Fruit fly (Drosophila melanogaster) whole organism, prepupa: ENCODE results near the gene yellow-e2.

Experiments
- Blimp-1 ChIP-seq: fragments of 200-800 bp; sonication (Bioruptor generic); optimal IDR thresholded peaks from 3 replicates; lab custom pipeline; 2017; ENCODE audit warnings: missing biosample characterization, missing genetic modification characterization, mild to moderate bottlenecking, moderate library complexity, missing genetic modification reagents
- CG10631 ChIP-seq: fragments of 200-800 bp; sonication (Bioruptor generic); optimal IDR thresholded peaks from 2 replicates; lab custom pipeline; 2016; ENCODE audit warnings: missing biosample characterization, missing genetic modification characterization
- CG10669 ChIP-seq: fragments of 200-800 bp; sonication (Bioruptor generic); optimal IDR thresholded peaks from 3 replicates; lab custom pipeline; 2018; ENCODE audit warnings: missing biosample characterization, mild to moderate bottlenecking, missing genetic modification characterization, moderate library complexity
- CG11762 ChIP-seq: fragments of 200-800 bp; sonication (Bioruptor generic); optimal IDR thresholded peaks from 3 replicates; lab custom pipeline; 2016; ENCODE audit warnings: missing biosample characterization, missing genetic modification characterization; ENCODE audit not compliant: insufficient read depth
- CG11902 ChIP-seq: fragments of 200-800 bp; sonication (Bioruptor generic); optimal IDR thresholded peaks from 3 replicates; lab custom pipeline; 2016; ENCODE audit warnings: missing biosample characterization, missing genetic modification characterization
- CG15336 ChIP-seq: fragments of 200-800 bp; sonication (Bioruptor generic); IDR thresholded peaks from 2 replicates; pipeline ENCODE4 v1.3.6; 2022; ENCODE audit warnings: missing biosample characterization, missing genetic modification characterization
- CG1621 ChIP-seq: fragments of 200-800 bp; sonication (Bioruptor generic); optimal IDR thresholded peaks from 3 replicates; lab custom pipeline; 2018; ENCODE audit warnings: missing biosample characterization, mild to moderate bottlenecking, missing genetic modification characterization
- CG16779 ChIP-seq: fragments of 200-800 bp; sonication (Bioruptor generic); optimal IDR thresholded peaks from 3 replicates; lab custom pipeline; 2017; ENCODE audit warnings: missing biosample characterization, mild to moderate bottlenecking, missing genetic modification characterization
- CG3032 ChIP-seq: fragments of 200-800 bp; optimal IDR thresholded peaks from 2 replicates; lab custom pipeline; 2019; ENCODE audit warnings: missing biosample characterization, mild to moderate bottlenecking, missing genetic modification characterization, moderate library complexity
- CG31627 ChIP-seq: fragments of 200-800 bp; sonication (Bioruptor generic); optimal IDR thresholded peaks from 3 replicates; lab custom pipeline; 2016; ENCODE audit warnings: missing biosample characterization, missing genetic modification characterization
- CG32006 ChIP-seq: fragments of 200-800 bp; sonication (Bioruptor generic); optimal IDR thresholded peaks from 3 replicates; lab custom pipeline; 2017; ENCODE audit warnings: missing biosample characterization, mild to moderate bottlenecking, missing genetic modification characterization
- CG34406 ChIP-seq: fragments of 200-800 bp; sonication (Bioruptor generic); optimal IDR thresholded peaks from 3 replicates; lab custom pipeline; 2016; ENCODE audit warnings: missing biosample characterization, missing genetic modification characterization
- CG4318 ChIP-seq: fragments of 200-800 bp; sonication (Bioruptor generic); optimal IDR thresholded peaks from 3 replicates; lab custom pipeline; 2017; ENCODE audit warnings: missing biosample characterization, mild to moderate bottlenecking, missing genetic modification characterization
- CG6163 ChIP-seq: fragments of 200-800 bp; sonication (Bioruptor generic); IDR thresholded peaks from 3 replicates; pipeline ENCODE4 v1.3.6; 2022; ENCODE audit warnings: missing biosample characterization, missing genetic modification characterization
- CG6276 ChIP-seq: fragments of 200-800 bp; sonication (Bioruptor generic); optimal IDR thresholded peaks from 2 replicates; lab custom pipeline; 2017; ENCODE audit warnings: missing biosample characterization, mild to moderate bottlenecking, missing genetic modification characterization
- CG6792 ChIP-seq: fragments of 200-800 bp; sonication (Bioruptor generic); optimal IDR thresholded peaks from 3 replicates; lab custom pipeline; 2016; ENCODE audit warnings: missing biosample characterization, missing genetic modification characterization
- CG6808 ChIP-seq: fragments of 200-800 bp; sonication (Bioruptor generic); optimal IDR thresholded peaks from 3 replicates; lab custom pipeline; 2017; ENCODE audit warnings: missing biosample characterization, missing genetic modification characterization, mild to moderate bottlenecking, moderate library complexity, missing genetic modification reagents
- CG6854 ChIP-seq: fragments of 200-800 bp; sonication (Bioruptor generic); optimal IDR thresholded peaks from 2 replicates; lab custom pipeline; 2017; ENCODE audit warnings: missing biosample characterization, mild to moderate bottlenecking, missing genetic modification characterization
- CG7368 ChIP-seq: fragments of 200-800 bp; sonication (Bioruptor generic); optimal IDR thresholded peaks from 3 replicates; lab custom pipeline; 2016; ENCODE audit warnings: missing biosample characterization, missing genetic modification characterization
- CG8119 ChIP-seq: fragments of 200-800 bp; sonication (Bioruptor generic); IDR thresholded peaks from 3 replicates; pipeline ENCODE4 v1.3.6; 2022; ENCODE audit warnings: missing biosample characterization, missing genetic modification characterization
- CG8319 ChIP-seq: fragments of 200-800 bp; sonication (Bioruptor generic); optimal IDR thresholded peaks from 3 replicates; lab custom pipeline; 2016; ENCODE audit warnings: missing biosample characterization, missing genetic modification characterization
- Eip78C ChIP-seq: fragments of 200-800 bp; sonication (Bioruptor generic); peaks from one replicate; lab custom pipeline; 2016; ENCODE audit warnings: missing biosample characterization, missing genetic modification characterization
- Eip93F ChIP-seq: fragments of 200-800 bp; sonication (Bioruptor generic); optimal IDR thresholded peaks from 2 replicates; lab custom pipeline; 2016; ENCODE audit warnings: missing biosample characterization, mild to moderate bottlenecking, missing genetic modification characterization
- Ets21C ChIP-seq: fragments of 200-800 bp; sonication (Bioruptor generic); optimal IDR thresholded peaks from 3 replicates; lab custom pipeline; 2016; ENCODE audit warnings: missing biosample characterization, missing genetic modification characterization
- Ets96B ChIP-seq: fragments of 200-800 bp; optimal IDR thresholded peaks from 2 replicates; lab custom pipeline; 2019; ENCODE audit warnings: missing biosample characterization, mild to moderate bottlenecking, missing genetic modification characterization, moderate library complexity
- Hr38 ChIP-seq: sonication (Bioruptor generic); optimal IDR thresholded peaks from 2 replicates; lab custom pipeline; 2016; ENCODE audit warnings: missing biosample characterization, missing genetic modification characterization
- Hr39 ChIP-seq: fragments of 200-800 bp; sonication (Bioruptor generic); optimal IDR thresholded peaks from 2 replicates; lab custom pipeline; 2016; ENCODE audit warnings: missing biosample characterization, missing genetic modification characterization
- Hr4 ChIP-seq: fragments of 200-800 bp; sonication (Bioruptor generic); optimal IDR thresholded peaks from 3 replicates; lab custom pipeline; 2016; ENCODE audit warnings: missing biosample characterization, missing genetic modification characterization
- Lpt ChIP-seq: fragments of 200-800 bp; sonication (Bioruptor generic); optimal IDR thresholded peaks from 3 replicates; lab custom pipeline; 2016; ENCODE audit warnings: missing biosample characterization, missing genetic modification characterization
- OdsH ChIP-seq: fragments of 200-800 bp; sonication (Bioruptor generic); optimal IDR thresholded peaks from 3 replicates; lab custom pipeline; 2016; ENCODE audit warnings: missing biosample characterization, missing genetic modification characterization
- Smox ChIP-seq: fragments of 200-800 bp; sonication (Bioruptor generic); optimal IDR thresholded peaks from 3 replicates; lab custom pipeline; 2016; ENCODE audit warnings: missing biosample characterization, missing genetic modification characterization
- Sox14 ChIP-seq: fragments of 200-800 bp; sonication (Bioruptor generic); optimal IDR thresholded peaks from 3 replicates; lab custom pipeline; 2016; ENCODE audit warnings: missing biosample characterization, missing genetic modification characterization
- Sox15 ChIP-seq: fragments of 200-800 bp; sonication (Bioruptor generic); optimal IDR thresholded peaks from 3 replicates; lab custom pipeline; 2016; ENCODE audit warnings: missing biosample characterization, missing genetic modification characterization
- achi ChIP-seq: fragments of 200-800 bp; sonication (Bioruptor generic); optimal IDR thresholded peaks from 3 replicates; lab custom pipeline; 2016; ENCODE audit warnings: missing biosample characterization, missing genetic modification characterization
- acj6 ChIP-seq: fragments of 200-800 bp; sonication (Bioruptor generic); optimal IDR thresholded peaks from 3 replicates; lab custom pipeline; 2016; ENCODE audit warnings: missing biosample characterization, missing genetic modification characterization
- cyc ChIP-seq: fragments of 200-800 bp; sonication (Bioruptor generic); optimal IDR thresholded peaks from 3 replicates; lab custom pipeline; 2016; ENCODE audit warnings: missing biosample characterization, missing genetic modification characterization
- dac ChIP-seq: fragments of 200-800 bp; sonication (Bioruptor generic); optimal IDR thresholded peaks from 2 replicates; lab custom pipeline; 2017; ENCODE audit warnings: missing biosample characterization, mild to moderate bottlenecking, missing genetic modification characterization
- dsx ChIP-seq: fragments of 200-800 bp; optimal IDR thresholded peaks from 3 replicates; lab custom pipeline; 2019; ENCODE audit warnings: missing biosample characterization, mild to moderate bottlenecking, missing genetic modification characterization, moderate library complexity; ENCODE audit not compliant: poor library complexity, severe bottlenecking
- eg ChIP-seq: fragments of 200-800 bp; sonication (Bioruptor generic); IDR thresholded peaks from 3 replicates; pipeline ENCODE4 v1.3.6; 2022; ENCODE audit warnings: missing biosample characterization, missing genetic modification characterization
- esn ChIP-seq: fragments of 200-800 bp; sonication (Bioruptor generic); optimal IDR thresholded peaks from 2 replicates; lab custom pipeline; 2016; ENCODE audit warnings: missing biosample characterization, mild to moderate bottlenecking, missing genetic modification characterization, moderate library complexity
- fd59A ChIP-seq: fragments of 200-800 bp; sonication (Bioruptor generic); optimal IDR thresholded peaks from 2 replicates; lab custom pipeline; 2017; ENCODE audit warnings: missing biosample characterization, mild to moderate bottlenecking, missing genetic modification characterization, missing genetic modification reagents
- fd85E ChIP-seq: fragments of 200-800 bp; sonication (Bioruptor generic); optimal IDR thresholded peaks from 3 replicates; lab custom pipeline; 2016; ENCODE audit warnings: missing biosample characterization, missing genetic modification characterization
- lz ChIP-seq: fragments of 200-800 bp; sonication (Bioruptor generic); optimal IDR thresholded peaks from 3 replicates; lab custom pipeline; 2016; ENCODE audit warnings: missing biosample characterization, missing genetic modification characterization
- net ChIP-seq: fragments of 200-800 bp; sonication (Bioruptor generic); optimal IDR thresholded peaks from 3 replicates; lab custom pipeline; 2016; ENCODE audit warnings: missing biosample characterization, missing genetic modification characterization
- pdm3 ChIP-seq: fragments of 200-800 bp; sonication (Bioruptor generic); optimal IDR thresholded peaks from 3 replicates; lab custom pipeline; 2016; ENCODE audit warnings: missing biosample characterization, missing genetic modification characterization
- salr ChIP-seq, 2 experiments: fragments of 200-800 bp; sonication (Bioruptor generic); optimal IDR thresholded peaks; 3 replicates each; lab custom pipeline; 2016 to 2018; ENCODE audit warnings: missing biosample characterization in 2 of 2, missing genetic modification characterization in 2 of 2, mild to moderate bottlenecking in 1 of 2
- spab ChIP-seq: fragments of 200-800 bp; sonication (Bioruptor generic); optimal IDR thresholded peaks from 2 replicates; lab custom pipeline; 2017; ENCODE audit warnings: missing biosample characterization, mild to moderate bottlenecking, missing genetic modification characterization, missing genetic modification reagents
- ss ChIP-seq, 2 experiments: fragments of 200-800 bp; sonication (Bioruptor generic); optimal IDR thresholded peaks; 2 replicates in 1 of 2; 3 replicates in 1 of 2; lab custom pipeline; 2017 to 2018; ENCODE audit warnings: mild to moderate bottlenecking in 2 of 2, missing biosample characterization in 2 of 2, missing genetic modification characterization in 2 of 2, moderate library complexity in 1 of 2
- topi ChIP-seq: fragments of 200-800 bp; sonication (Bioruptor generic); optimal IDR thresholded peaks from 3 replicates; lab custom pipeline; 2016; ENCODE audit warnings: missing biosample characterization, missing genetic modification characterization

The yellow-e2 gene

DNA sequence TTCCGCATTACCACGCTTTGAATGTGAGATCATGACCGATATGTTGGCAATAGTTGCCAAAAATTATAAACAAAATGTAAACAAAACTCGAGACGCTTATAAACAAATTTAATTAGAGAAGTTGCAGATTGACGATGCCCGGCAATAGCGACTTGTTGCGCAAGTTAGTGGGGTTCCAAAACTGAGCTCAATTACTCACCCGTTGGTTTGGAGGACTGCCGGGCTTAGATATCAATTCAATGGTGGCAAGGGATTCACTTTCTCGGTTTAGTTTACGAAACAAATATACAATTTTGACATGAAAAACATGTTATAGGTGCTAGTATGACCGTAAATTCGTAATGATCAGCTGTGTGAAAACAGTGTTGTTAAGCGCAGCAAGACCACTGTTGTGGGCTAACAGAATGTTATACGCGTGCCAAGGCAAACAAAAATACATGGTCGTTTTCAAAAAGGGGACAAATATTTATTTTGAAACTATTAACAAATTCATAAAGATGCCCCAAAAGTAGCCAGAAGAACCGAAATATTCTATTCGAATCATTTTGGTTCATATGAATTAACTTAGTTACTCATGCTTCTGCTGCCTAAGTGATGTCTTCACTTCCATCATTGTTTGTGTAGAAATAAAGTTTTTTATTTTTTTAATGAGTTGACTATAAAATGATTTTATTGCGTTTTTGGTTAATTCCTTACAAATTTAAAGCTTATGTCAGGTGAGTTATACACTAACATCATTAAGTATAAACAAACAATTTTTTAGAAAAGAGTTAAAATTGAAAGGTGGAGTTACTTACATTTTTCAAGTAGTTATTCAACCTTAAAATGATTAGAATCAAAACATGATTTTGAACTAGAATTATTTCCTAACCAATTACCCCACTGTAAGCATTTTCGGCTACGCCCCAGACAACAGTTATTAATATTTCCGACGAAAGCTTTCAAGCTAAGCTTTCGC, 40.0 kb downstream of the yellow-e2 start, which contains the start of gene Elp6:
Elp6 (minus strand) TSS at position 350 of the 958 bp plus-strand sequence.
- TF ChIP-seq CG7368 (GFP tag; lab: Kevin White, UChicago) (peak; percentile 70), CG6792 (GFP tag; lab: Kevin White, UChicago) (peak; percentile 80), eg (GFP tag; lab: Robert Waterston, UW) (peak; percentile 81), lz (GFP tag; lab: Kevin White, UChicago) (peak; percentile 88), Eip78C (GFP tag; lab: Kevin White, UChicago) (peak; percentile 95), topi (GFP tag; lab: Kevin White, UChicago) (peak; percentile 89), esn (GFP tag; lab: Kevin White, UChicago) (peak; percentile 94), Ets21C (GFP tag; lab: Kevin White, UChicago) (peak; percentile 78), dsx (GFP tag; lab: Kevin White, UChicago) (peak; percentile 54), cyc (GFP tag; lab: Kevin White, UChicago) (peak; percentile 84), CG1621 (tag; lab: Kevin White, UChicago) (peak; percentile 28), CG10669 (peak; percentile 78), fd59A (GFP tag; lab: Kevin White, UChicago) (peak; percentile 72), Hr4 (peak; percentile 89), CG6808 (GFP tag; lab: Kevin White, UChicago) (peak; percentile 79), CG11762 (peak; percentile 87), CG8119 (GFP tag; lab: Robert Waterston, UW) (peak; percentile 56; the same call in 2 of the 3 replicates), CG6854 (GFP tag; lab: Kevin White, UChicago) (peak; percentile 31), Sox14 (GFP tag; lab: Kevin White, UChicago) (peak; percentile 86), salr (GFP tag; optimal IDR thresholded peaks at IDR 0.05; lab: Kevin White, UChicago) (peak in 1 of 2 experiments; percentile 93), Hr39 (GFP tag; lab: Kevin White, UChicago) (peak; percentile 87), CG32006 (GFP tag; lab: Kevin White, UChicago) (peak; percentile 92), fd85E (GFP tag; lab: Kevin White, UChicago) (no peak), CG3032 (tag; lab: Kevin White, UChicago) (peak; percentile 66), Lpt (GFP tag; lab: Kevin White, UChicago) (peak; percentile 74), spab (GFP tag; lab: Kevin White, UChicago) (peak; percentile 79), acj6 (GFP tag; lab: Kevin White, UChicago) (peak; percentile 82), OdsH (GFP tag; lab: Kevin White, UChicago) (peak; percentile 85), CG10631 (peak; percentile 88), CG11902 (peak; percentile 75), CG31627 (GFP tag; lab: Kevin White, UChicago) (peak; percentile 90), CG15336 (GFP tag; lab: Robert Waterston, UW) (peak; percentile 60), Smox (GFP tag; lab: Kevin White, UChicago) (peak; percentile 86), Ets96B (tag; lab: Kevin White, UChicago) (peak; percentile 74), achi (GFP tag; lab: Kevin White, UChicago) (peak; percentile 85), CG16779 (peak; percentile 21), CG8319 (GFP tag; lab: Kevin White, UChicago) (peak; percentile 78), Blimp-1 (peak; percentile 60), dac (GFP tag; lab: Kevin White, UChicago) (peak; percentile 57), Eip93F (GFP tag; lab: Kevin White, UChicago) (no peak), CG34406 (peak; percentile 82), CG4318 (GFP tag; lab: Kevin White, UChicago) (peak; percentile 81), ss (GFP tag; optimal IDR thresholded peaks at IDR 0.05; lab: Kevin White, UChicago) (peak in 1 of 2 experiments; percentile 73), CG6163 (GFP tag; lab: Robert Waterston, UW) (peak; percentile 73), pdm3 (GFP tag; lab: Kevin White, UChicago) (peak; percentile 90), Sox15 (peak; percentile 86), Hr38 (GFP tag; lab: Kevin White, UChicago) (no peak), CG6276 (peak; percentile 79), net (GFP tag; lab: Kevin White, UChicago) (peak; percentile 84)
